Fruit fly (Drosophila melanogaster): Measurements from ENCODE around the gene SH3PX1.

SH3PX1 gene

DNA sequence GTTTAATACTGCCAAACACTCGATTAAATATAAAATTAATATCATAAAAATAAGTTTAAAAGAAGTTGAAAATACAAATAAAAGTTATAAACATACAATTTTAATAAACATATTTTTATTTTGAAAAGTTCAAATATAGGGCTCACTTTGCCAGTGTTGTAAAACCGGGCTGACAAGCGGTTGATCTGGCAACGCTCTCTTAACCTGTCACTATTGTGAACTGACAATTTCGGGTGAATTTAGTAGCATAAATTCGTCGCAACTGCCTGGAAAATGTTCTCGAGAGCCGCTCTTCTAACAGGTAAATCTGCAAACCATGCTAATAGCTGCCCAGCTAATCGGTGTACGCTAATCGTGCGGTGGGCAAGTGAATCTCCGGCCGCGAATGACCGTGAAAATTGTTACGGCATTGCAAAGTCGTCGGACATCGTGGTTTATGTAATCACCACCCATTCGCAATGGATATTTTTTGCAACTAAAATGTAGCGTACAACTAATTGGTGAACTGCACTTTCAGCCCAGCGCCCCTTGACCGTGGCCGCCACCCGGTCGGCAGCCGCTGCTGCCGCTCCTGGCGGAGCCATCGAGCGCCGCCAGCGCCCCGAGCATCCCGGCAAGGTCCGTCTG is 16.3 kb upstream of the SH3PX1 start, which contains the start of gene ATPsynB (continued):
- TF ChIP-seq CG14710 (tag; optimal IDR thresholded peaks at IDR 0.05): peak; percentile 59
- TF ChIP-seq CG16863 (GFP tag; optimal IDR thresholded peaks at IDR 0.05): no peak
- peak; percentile 35; the same call in 1 of the 2 replicates for TF ChIP-seq vvl (GFP tag; IDR thresholded peaks at IDR 0.05)
- no peak for TF ChIP-seq HHEX (GFP tag; optimal IDR thresholded peaks at IDR 0.05)
- no peak for TF ChIP-seq pfk (GFP tag; optimal IDR thresholded peaks at IDR 0.05)
- no peak for TF ChIP-seq CG10431 (GFP tag; optimal IDR thresholded peaks at IDR 0.05)
- TF ChIP-seq CG4617 (GFP tag; optimal IDR thresholded peaks at IDR 0.05; ENCODE audit: borderline replicate concordance): peak; percentile 96
- peak; percentile 39 for TF ChIP-seq BEAF-32 (GFP tag; optimal IDR thresholded peaks at IDR 0.05)
- 0 out of 2 replicates have a peak, but pooled peaks have one; percentile 9 for TF ChIP-seq CG1024 (GFP tag; IDR thresholded peaks at IDR 0.05)

DNA sequence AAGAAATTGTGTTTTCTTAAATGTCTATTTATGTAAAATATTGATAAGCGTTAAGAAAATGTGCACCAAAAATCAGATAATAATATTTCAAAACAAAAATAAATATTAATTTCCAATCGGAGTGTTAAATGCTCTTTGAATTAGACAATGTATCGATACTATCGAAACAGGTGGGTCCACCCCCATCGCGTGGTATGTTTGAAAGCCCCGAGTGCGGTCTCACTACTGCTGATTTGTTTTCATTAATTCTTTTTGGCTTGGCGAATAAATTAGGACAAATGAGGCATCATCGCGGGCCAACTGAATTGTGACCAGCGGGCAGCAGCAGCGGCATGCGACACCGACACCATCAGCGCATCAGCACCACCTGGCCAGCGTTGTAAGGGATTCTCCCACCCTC is 13.1 kb upstream of the SH3PX1 start, which contains the start of gene Naa60:
TSS of gene Naa60 (plus strand) at position 189 of the 400 bp plus-strand sequence.
- peak; percentile 85 for TF ChIP-seq Sry-δ (GFP tag; optimal IDR thresholded peaks at IDR 0.05)
- no peak for TF ChIP-seq CG4730 (GFP tag; IDR thresholded peaks at IDR 0.05)
- peak; percentile 73 for TF ChIP-seq Dref (GFP tag; IDR thresholded peaks at IDR 0.05)
- peak; percentile 91 for TF ChIP-seq Scr (GFP tag; IDR thresholded peaks at IDR 0.05; ENCODE audit: partially characterized antibody)
- no peak for TF ChIP-seq ap (GFP tag; IDR thresholded peaks at IDR 0.05)
- TF ChIP-seq CG12659 (GFP tag; optimal IDR thresholded peaks at IDR 0.05): peak; percentile 54
- TF ChIP-seq ewg (GFP tag; optimal IDR thresholded peaks at IDR 0.05): no peak
- TF ChIP-seq CG42726 (GFP tag; IDR thresholded peaks at IDR 0.05; ENCODE audit: partially characterized antibody): peak; percentile 82
- TF ChIP-seq CG30020 (tag; optimal IDR thresholded peaks at IDR 0.05): peak; percentile 8
- TF ChIP-seq CG14860 (GFP tag; IDR thresholded peaks at IDR 0.05; ENCODE audit: partially characterized antibody): peak; percentile 82
- no peak for TF ChIP-seq Neu2 (GFP tag; optimal IDR thresholded peaks at IDR 0.05; ENCODE audit: borderline replicate concordance)
- TF ChIP-seq CG14710 (tag; optimal IDR thresholded peaks at IDR 0.05): peak; percentile 33
- TF ChIP-seq CG9876 (GFP tag; optimal IDR thresholded peaks at IDR 0.05): no peak
- peak; percentile 48 for TF ChIP-seq CG3995 (GFP tag; optimal IDR thresholded peaks at IDR 0.05)
- TF ChIP-seq pb (GFP tag; optimal IDR thresholded peaks at IDR 0.05): no peak
- TF ChIP-seq vvl (GFP tag; IDR thresholded peaks at IDR 0.05): no peak; the same call in none of the 2 replicates
- TF ChIP-seq gsb-n (tag; optimal IDR thresholded peaks at IDR 0.05): no peak
- TF ChIP-seq sens (GFP tag): peak; percentile 49
- TF ChIP-seq CG13287 (GFP tag; IDR thresholded peaks at IDR 0.05; ENCODE audit: partially characterized antibody): peak; percentile 93
- no peak for TF ChIP-seq zf30C (GFP tag; optimal IDR thresholded peaks at IDR 0.05)
- no peak for TF ChIP-seq CG4328 (GFP tag; optimal IDR thresholded peaks at IDR 0.05)
- TF ChIP-seq CG15514 (GFP tag; optimal IDR thresholded peaks at IDR 0.05): peak; percentile 71
- TF ChIP-seq trem (tag; optimal IDR thresholded peaks at IDR 0.05): peak; percentile 55
- TF ChIP-seq chn (GFP tag; optimal IDR thresholded peaks at IDR 0.05): peak; percentile 27
- no peak for TF ChIP-seq chif (GFP tag; optimal IDR thresholded peaks at IDR 0.05)
- TF ChIP-seq mld (GFP tag; IDR thresholded peaks at IDR 0.05; ENCODE audit: partially characterized antibody): peak; percentile 69
- TF ChIP-seq NC2α (GFP tag; optimal IDR thresholded peaks at IDR 0.05): no peak
- TF ChIP-seq corto (GFP tag; optimal IDR thresholded peaks at IDR 0.05): no peak
- TF ChIP-seq lilli (GFP tag; optimal IDR thresholded peaks at IDR 0.05): peak; percentile 27
- TF ChIP-seq CG12299 (tag; optimal IDR thresholded peaks at IDR 0.05): no peak
- no peak for TF ChIP-seq Dip3 (GFP tag; optimal IDR thresholded peaks at IDR 0.05)
- TF ChIP-seq Dp (GFP tag; optimal IDR thresholded peaks at IDR 0.05): peak; percentile 74
- TF ChIP-seq ci (GFP tag; IDR thresholded peaks at IDR 0.05): no peak
- peak; percentile 85 for TF ChIP-seq CG16813 (GFP tag; IDR thresholded peaks at IDR 0.05; ENCODE audit: partially characterized antibody)
- peak; percentile 81 for TF ChIP-seq gfzf (GFP tag; optimal IDR thresholded peaks at IDR 0.05)
- TF ChIP-seq ATbp (GFP tag; optimal IDR thresholded peaks at IDR 0.05): no peak
- peak; percentile 86 for TF ChIP-seq inv (GFP tag; IDR thresholded peaks at IDR 0.05; ENCODE audit: partially characterized antibody)
- TF ChIP-seq CG4424 (GFP tag; optimal IDR thresholded peaks at IDR 0.05): peak; percentile 5
- peak; percentile 24 for TF ChIP-seq grau (tag; optimal IDR thresholded peaks at IDR 0.05)
- no peak for TF ChIP-seq Chrac-16 (GFP tag; optimal IDR thresholded peaks at IDR 0.05)

Data from whole organism, embryonic.